Worm (Caenorhabditis elegans) whole organism, mixed stage, embryonic: ENCODE measurements around the gene F16B4.2.

Experiments used
- ces-1 ChIP-seq: fragments of 150-350 bp; optimal IDR thresholded peaks from 2 replicates; lab custom pipeline; 2014; ENCODE audit warnings: missing biosample characterization, missing genetic modification reagents, missing genetic modification characterization
- elt-1 ChIP-seq: sonication (generic microtip); optimal IDR thresholded peaks from 2 replicates; lab custom pipeline; 2017; ENCODE audit warnings: missing genetic modification characterization, mild to moderate bottlenecking, missing compliant biosample characterization, antibody characterized with exemption, moderate library complexity, borderline replicate concordance; ENCODE audit not compliant: insufficient read depth
- hlh-1 ChIP-seq: fragments of 150-350 bp; optimal IDR thresholded peaks from 2 replicates; lab custom pipeline; 2014; ENCODE audit warnings: missing biosample characterization, missing genetic modification reagents, missing genetic modification characterization
- nhr-12 ChIP-seq: fragments of 150-350 bp; optimal IDR thresholded peaks from 2 replicates; lab custom pipeline; 2014; ENCODE audit warnings: missing biosample characterization, missing genetic modification characterization
- snpc-4 ChIP-seq: fragments of 150-350 bp; optimal IDR thresholded peaks from 2 replicates; lab custom pipeline; 2014; ENCODE audit warnings: missing biosample characterization, missing genetic modification characterization
- unc-62 ChIP-seq: fragments of 150-350 bp; optimal IDR thresholded peaks from 2 replicates; lab custom pipeline; 2014; ENCODE audit warnings: missing biosample characterization, missing genetic modification reagents, missing genetic modification characterization
- ztf-11 ChIP-seq: fragments of 150-350 bp; optimal IDR thresholded peaks from 2 replicates; lab custom pipeline; 2014; ENCODE audit warnings: missing biosample characterization, missing genetic modification characterization

DNA sequence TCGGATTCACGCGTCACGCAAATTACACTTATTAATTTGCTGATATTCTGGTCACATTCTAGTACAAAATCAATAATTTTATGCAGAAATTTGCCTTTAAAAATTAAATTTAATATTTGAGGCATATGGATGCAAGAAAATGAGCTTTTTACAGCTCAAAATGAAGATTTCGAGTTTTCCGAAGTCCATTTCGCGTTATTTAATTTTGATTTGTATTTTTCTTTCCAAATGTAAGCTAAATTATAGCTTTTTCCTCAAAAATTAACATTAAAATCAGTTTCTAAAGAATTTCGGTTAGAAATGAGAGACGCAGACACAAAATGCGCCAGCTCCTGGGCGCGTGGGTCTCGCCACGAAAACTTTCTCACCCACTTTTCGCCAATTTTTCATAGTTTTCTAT, 13.9 kb upstream of the F16B4.2 start, which contains the start of gene F16B4.6:
- TF ChIP-seq unc-62 (GFP tag; lab: Kevin White, UChicago) (no peak), hlh-1 (tag; lab: Kevin White, UChicago) (no peak), ztf-11 (tag; lab: Kevin White, UChicago) (no peak), nhr-12 (tag; lab: Kevin White, UChicago) (no peak), elt-1 (no peak), ces-1 (GFP tag; lab: Kevin White, UChicago) (no peak), snpc-4 (no peak)
